Fruit fly (Drosophila melanogaster): ENCODE measurements around the gene CG31266.
A peak's percentile ranks its signal among the peaks of the same experiment; 100 is the strongest.

CG31266 gene

DNA sequence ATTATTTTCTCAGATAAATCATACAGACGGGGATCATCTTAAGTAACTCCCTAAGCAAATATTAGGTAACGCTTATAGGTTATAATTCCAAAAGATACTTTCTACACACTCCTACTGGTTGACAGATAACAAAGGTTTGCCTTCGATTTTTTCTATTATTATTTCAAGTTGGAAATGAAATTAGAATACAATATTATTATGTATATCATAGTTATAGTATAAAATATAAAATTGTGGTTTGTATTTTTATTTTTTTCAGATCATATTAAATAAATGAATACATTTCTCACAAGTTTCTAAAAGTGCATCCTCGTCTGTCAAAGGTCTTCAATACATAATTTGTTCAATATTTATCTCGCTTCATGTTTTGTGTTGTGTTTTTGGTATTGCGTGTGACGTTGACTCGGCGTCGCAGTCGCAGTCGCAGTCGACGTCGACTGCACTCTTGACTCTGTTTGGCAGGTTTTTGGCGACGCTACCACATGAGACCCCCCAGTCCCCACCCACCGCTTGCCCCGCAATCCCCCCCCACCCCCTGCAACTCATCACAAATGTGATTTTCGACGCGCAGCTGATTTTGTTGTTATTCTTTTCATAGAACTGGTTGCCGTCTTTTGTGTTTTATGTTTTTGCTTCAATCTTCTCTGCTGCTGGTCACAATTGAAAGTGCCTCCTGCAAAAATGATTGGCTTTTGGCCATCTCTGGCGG is 9.5 kb upstream of the CG31266 start (continued):
- no peak for TF ChIP-seq topi (GFP tag; optimal IDR thresholded peaks at IDR 0.05)
- no peak for TF ChIP-seq CG6163 (GFP tag; IDR thresholded peaks at IDR 0.05)
- no peak for TF ChIP-seq fd85E (GFP tag; optimal IDR thresholded peaks at IDR 0.05)
- TF ChIP-seq spab (GFP tag; optimal IDR thresholded peaks at IDR 0.05) = no peak
- TF ChIP-seq Eip78C (GFP tag) = no peak
- TF ChIP-seq net (GFP tag; optimal IDR thresholded peaks at IDR 0.05) = peak; percentile 13
- peak; percentile 35 for TF ChIP-seq Hr39 (GFP tag; optimal IDR thresholded peaks at IDR 0.05)
- no peak for TF ChIP-seq CG10669 (GFP tag; optimal IDR thresholded peaks at IDR 0.05)
- TF ChIP-seq Ets21C (GFP tag; optimal IDR thresholded peaks at IDR 0.05) = peak; percentile 22
- TF ChIP-seq CG7368 (GFP tag; optimal IDR thresholded peaks at IDR 0.05) = no peak
- peak; percentile 37 for TF ChIP-seq lz (GFP tag; optimal IDR thresholded peaks at IDR 0.05)
- TF ChIP-seq ss (GFP tag; optimal IDR thresholded peaks at IDR 0.05) = no peak

DNA sequence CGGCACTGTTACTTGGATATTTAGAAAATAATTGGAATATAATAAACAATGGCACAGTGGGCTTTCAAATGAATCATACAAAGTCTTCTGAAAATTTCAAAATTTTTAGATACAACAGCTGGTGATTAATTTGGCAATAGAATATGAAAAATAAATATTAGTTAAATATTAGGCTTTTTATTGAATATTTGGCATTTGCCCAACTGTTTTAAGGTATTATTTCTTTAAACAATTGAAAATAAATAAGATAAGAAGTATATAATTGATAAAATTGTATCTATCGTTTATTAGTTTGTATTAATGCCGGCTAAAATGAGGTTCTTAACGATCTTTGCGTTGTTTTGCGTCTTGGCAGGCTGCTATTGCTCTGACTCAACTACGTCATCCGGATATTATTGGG is 8.3 kb upstream of the CG31266 start, which contains the start of gene CG45079:
TSS of gene CG45079 (plus strand) at position 301 of the 400 bp plus-strand sequence.
- TF ChIP-seq OdsH (GFP tag; optimal IDR thresholded peaks at IDR 0.05) (no peak), Hr4 (GFP tag; optimal IDR thresholded peaks at IDR 0.05) (no peak), CG8319 (GFP tag; optimal IDR thresholded peaks at IDR 0.05) (no peak), CG11294 (GFP tag; IDR thresholded peaks at IDR 0.05) (no peak), vri (GFP tag; optimal IDR thresholded peaks at IDR 0.05) (no peak), dsx (GFP tag; optimal IDR thresholded peaks at IDR 0.05; ENCODE audit: poor library complexity, severe bottlenecking) (no peak), Hr39 (GFP tag; optimal IDR thresholded peaks at IDR 0.05) (no peak), Ets96B (tag; optimal IDR thresholded peaks at IDR 0.05) (no peak), CG6276 (GFP tag; optimal IDR thresholded peaks at IDR 0.05) (no peak), pdm3 (GFP tag; optimal IDR thresholded peaks at IDR 0.05) (no peak), CG4318 (GFP tag; optimal IDR thresholded peaks at IDR 0.05) (no peak), cyc (GFP tag; optimal IDR thresholded peaks at IDR 0.05) (no peak), Blimp-1 (GFP tag; optimal IDR thresholded peaks at IDR 0.05) (no peak)

DNA sequence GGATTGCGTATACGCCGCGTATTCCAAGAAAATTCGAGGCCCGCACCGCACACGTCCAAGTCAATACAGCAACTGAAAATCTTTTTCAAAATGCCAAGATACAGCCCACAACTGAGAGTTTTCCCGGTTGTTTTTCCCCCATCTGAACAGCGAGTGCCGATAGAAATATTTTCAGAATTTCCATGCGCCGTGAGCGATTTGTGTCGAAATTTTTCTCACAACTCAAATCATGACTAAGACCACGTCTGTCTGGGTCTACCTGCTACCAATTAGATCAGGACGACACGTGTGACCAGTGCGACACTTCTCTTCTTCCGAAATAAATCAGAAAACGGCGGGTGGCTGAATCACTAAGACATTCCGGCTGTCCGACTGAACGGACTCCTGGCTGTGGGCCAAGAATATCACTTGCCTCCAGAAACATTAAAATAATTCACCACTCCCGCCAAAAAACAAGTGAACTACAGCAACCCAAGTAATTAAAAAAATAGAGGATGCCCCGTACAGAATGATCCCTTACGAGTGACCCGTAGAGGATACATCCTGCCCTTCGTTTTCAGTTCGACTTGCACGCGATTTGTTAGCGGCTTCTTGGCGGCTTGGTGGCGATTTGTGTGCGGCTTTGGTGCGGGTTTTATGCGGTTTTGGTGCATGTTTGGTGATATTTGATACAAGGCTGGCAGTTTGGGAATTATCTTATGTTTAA is 7.0 kb upstream of the CG31266 start, which contains the start of gene cher:
TSS of gene cher (minus strand) at position 51 of the 706 bp plus-strand sequence.
- TF ChIP-seq CG8632 (GFP tag; optimal IDR thresholded peaks at IDR 0.05) (no peak), vri (GFP tag; optimal IDR thresholded peaks at IDR 0.05) (no peak), CG10669 (GFP tag; optimal IDR thresholded peaks at IDR 0.05) (no peak), Gug (GFP tag; IDR thresholded peaks at IDR 0.05) (no peak), CG16779 (tag; optimal IDR thresholded peaks at IDR 0.05) (no peak), Eip75B (GFP tag; optimal IDR thresholded peaks at IDR 0.05) (no peak), CG15336 (GFP tag; IDR thresholded peaks at IDR 0.05) (no peak), OdsH (GFP tag; optimal IDR thresholded peaks at IDR 0.05) (no peak), Met (GFP tag; optimal IDR thresholded peaks at IDR 0.05) (no peak), dac (GFP tag; optimal IDR thresholded peaks at IDR 0.05) (no peak), Eip78C (GFP tag) (no peak), Sox14 (GFP tag; optimal IDR thresholded peaks at IDR 0.05) (no peak), lz (GFP tag; optimal IDR thresholded peaks at IDR 0.05) (no peak), CG32006 (GFP tag; optimal IDR thresholded peaks at IDR 0.05) (no peak), CG4318 (GFP tag; optimal IDR thresholded peaks at IDR 0.05) (no peak)

DNA sequence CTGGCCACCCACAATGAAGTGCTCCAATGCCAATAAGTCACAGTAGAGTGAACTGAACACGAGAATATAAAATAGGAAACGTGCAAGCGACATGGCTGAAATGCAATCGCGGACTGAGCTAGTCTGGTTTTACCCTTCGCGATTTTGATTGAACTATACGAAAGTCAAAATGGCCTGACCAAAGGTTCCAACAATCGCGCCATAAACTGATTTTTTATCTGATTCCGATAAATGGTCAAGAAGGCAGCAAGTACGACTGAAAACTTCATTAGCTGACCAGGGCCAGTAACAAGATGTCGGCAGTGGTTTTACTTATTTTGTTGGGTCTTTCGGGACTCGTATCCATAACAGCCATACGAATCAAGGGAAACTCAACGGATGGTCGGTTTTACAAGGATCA is 5.6 kb upstream of the CG31266 start, which contains the start of the genes CG17477 and CG31269:
TSS of gene CG17477 (minus strand) at position 101 of the 400 bp plus-strand sequence.
TSS of gene CG31269 (plus strand) at position 289 of the 400 bp plus-strand sequence.
- TF ChIP-seq dac (GFP tag; optimal IDR thresholded peaks at IDR 0.05) = no peak
- TF ChIP-seq CG34406 (GFP tag; optimal IDR thresholded peaks at IDR 0.05) = no peak
- TF ChIP-seq spab (GFP tag; optimal IDR thresholded peaks at IDR 0.05) = no peak
- no peak for TF ChIP-seq CG6163 (GFP tag; IDR thresholded peaks at IDR 0.05)
- no peak for TF ChIP-seq CG32006 (GFP tag; optimal IDR thresholded peaks at IDR 0.05)
- TF ChIP-seq CG8632 (GFP tag; optimal IDR thresholded peaks at IDR 0.05) = no peak
- no peak for TF ChIP-seq Hr38 (GFP tag; optimal IDR thresholded peaks at IDR 0.05)
- no peak for TF ChIP-seq CG3032 (tag; optimal IDR thresholded peaks at IDR 0.05)
- no peak for TF ChIP-seq CG10669 (GFP tag; optimal IDR thresholded peaks at IDR 0.05)
- TF ChIP-seq CG11762 (GFP tag; optimal IDR thresholded peaks at IDR 0.05; ENCODE audit: insufficient read depth) = no peak
- no peak for TF ChIP-seq CG6854 (GFP tag; optimal IDR thresholded peaks at IDR 0.05)
- no peak for TF ChIP-seq esn (GFP tag; optimal IDR thresholded peaks at IDR 0.05)
- no peak for TF ChIP-seq Eip75B (GFP tag; optimal IDR thresholded peaks at IDR 0.05)
